Worm (Caenorhabditis elegans) whole organism, late embryonic: ENCODE data around the gene rog-1.

Experiments used
- C08G9.2 ChIP-seq: sonication (generic microtip); optimal IDR thresholded peaks from 2 replicates; lab custom pipeline; 2016; ENCODE audit warnings: mild to moderate bottlenecking, missing genetic modification characterization, moderate library complexity, missing compliant biosample characterization
- C38D4.7 ChIP-seq: fragments of 200-800 bp; sonication (Bioruptor generic); optimal IDR thresholded peaks from 2 replicates; lab custom pipeline; 2018; ENCODE audit warnings: mild to moderate bottlenecking, missing genetic modification characterization, moderate library complexity, missing compliant biosample characterization
- K09A11.1 ChIP-seq: sonication (generic microtip); optimal IDR thresholded peaks from 2 replicates; lab custom pipeline; 2017; ENCODE audit warnings: antibody characterized with exemption, mild to moderate bottlenecking, missing genetic modification characterization, missing compliant biosample characterization; ENCODE audit not compliant: insufficient read depth
- T23F11.4 ChIP-seq: fragments of 200-800 bp; sonication (Bioruptor generic); optimal IDR thresholded peaks from 2 replicates; lab custom pipeline; 2018; ENCODE audit warnings: mild to moderate bottlenecking, missing genetic modification characterization, missing compliant biosample characterization
- ahr-1 ChIP-seq: sonication (generic microtip); optimal IDR thresholded peaks from 2 replicates; lab custom pipeline; 2016; ENCODE audit warnings: missing genetic modification characterization, missing compliant biosample characterization
- ceh-18 ChIP-seq: sonication (generic microtip); optimal IDR thresholded peaks from 2 replicates; lab custom pipeline; 2016; ENCODE audit warnings: missing genetic modification characterization, missing compliant biosample characterization
- ceh-19 ChIP-seq: fragments of 200-800 bp; sonication (Bioruptor generic); optimal IDR thresholded peaks from 2 replicates; lab custom pipeline; 2018; ENCODE audit warnings: mild to moderate bottlenecking, missing genetic modification characterization, missing compliant biosample characterization
- ceh-2 ChIP-seq: sonication (generic microtip); optimal IDR thresholded peaks from 2 replicates; lab custom pipeline; 2016; ENCODE audit warnings: missing genotype, missing genetic modification characterization, missing compliant biosample characterization
- ceh-22 ChIP-seq: sonication (generic microtip); optimal IDR thresholded peaks from 2 replicates; lab custom pipeline; 2017; ENCODE audit warnings: missing biosample characterization, missing genetic modification characterization
- ceh-48 ChIP-seq: sonication (generic microtip); optimal IDR thresholded peaks from 2 replicates; lab custom pipeline; 2016; ENCODE audit warnings: missing genetic modification characterization, inconsistent platforms, missing compliant biosample characterization
- ceh-9 ChIP-seq: sonication (generic microtip); optimal IDR thresholded peaks from 2 replicates; lab custom pipeline; 2016; ENCODE audit warnings: mild to moderate bottlenecking, missing genetic modification characterization, inconsistent platforms, missing compliant biosample characterization
- che-1 ChIP-seq: sonication (generic microtip); optimal IDR thresholded peaks from 2 replicates; lab custom pipeline; 2016; ENCODE audit warnings: mild to moderate bottlenecking, missing genetic modification characterization, missing compliant biosample characterization
- dmd-4 ChIP-seq: sonication (generic microtip); optimal IDR thresholded peaks from 2 replicates; lab custom pipeline; 2016; ENCODE audit warnings: borderline replicate concordance, missing genetic modification characterization, missing compliant biosample characterization
- dve-1 ChIP-seq: sonication (generic microtip); optimal IDR thresholded peaks from 2 replicates; lab custom pipeline; 2017; ENCODE audit warnings: antibody characterized with exemption, mild to moderate bottlenecking, missing genetic modification characterization, missing compliant biosample characterization
- ets-4 ChIP-seq: sonication (generic microtip); optimal IDR thresholded peaks from 2 replicates; lab custom pipeline; 2016; ENCODE audit warnings: missing genetic modification characterization, missing compliant biosample characterization
- gmeb-2 ChIP-seq: sonication (generic microtip); optimal IDR thresholded peaks from 2 replicates; lab custom pipeline; 2016; ENCODE audit warnings: missing genetic modification characterization, inconsistent platforms, missing compliant biosample characterization
- hlh-13 ChIP-seq: fragments of 200-800 bp; sonication (Bioruptor generic); optimal IDR thresholded peaks from 2 replicates; lab custom pipeline; 2018; ENCODE audit warnings: mild to moderate bottlenecking, missing genetic modification characterization, missing compliant biosample characterization
- hlh-15 ChIP-seq: sonication (generic microtip); optimal IDR thresholded peaks from 2 replicates; lab custom pipeline; 2016; ENCODE audit warnings: missing genetic modification characterization, missing compliant biosample characterization
- lim-6 ChIP-seq: sonication (generic microtip); optimal IDR thresholded peaks from 2 replicates; lab custom pipeline; 2016; ENCODE audit warnings: missing genetic modification characterization, missing compliant biosample characterization
- lin-11 ChIP-seq: fragments of 200-800 bp; sonication (Bioruptor generic); optimal IDR thresholded peaks from 2 replicates; lab custom pipeline; 2018; ENCODE audit warnings: mild to moderate bottlenecking, missing genetic modification characterization, missing compliant biosample characterization
- madf-2 ChIP-seq: sonication (generic microtip); optimal IDR thresholded peaks from 2 replicates; lab custom pipeline; 2017; ENCODE audit warnings: missing genetic modification characterization, missing compliant biosample characterization
- mec-3 ChIP-seq: sonication (generic microtip); optimal IDR thresholded peaks from 2 replicates; lab custom pipeline; 2016; ENCODE audit warnings: borderline replicate concordance, missing genetic modification characterization, missing compliant biosample characterization
- nfya-1 ChIP-seq: sonication (generic microtip); optimal IDR thresholded peaks from 2 replicates; lab custom pipeline; 2017; ENCODE audit warnings: missing genetic modification characterization, mild to moderate bottlenecking, missing compliant biosample characterization, antibody characterized with exemption, moderate library complexity
- pag-3 ChIP-seq: sonication (generic microtip); optimal IDR thresholded peaks from 2 replicates; lab custom pipeline; 2016; ENCODE audit warnings: missing compliant biosample characterization, missing genetic modification characterization, borderline replicate concordance
- pax-1 ChIP-seq: fragments of 150-350 bp; optimal IDR thresholded peaks from 2 replicates; lab custom pipeline; 2014; ENCODE audit warnings: missing biosample characterization, missing genetic modification characterization
- pqm-1 ChIP-seq: sonication (generic microtip); optimal IDR thresholded peaks from 2 replicates; lab custom pipeline; 2016; ENCODE audit warnings: missing genetic modification characterization, missing compliant biosample characterization
- sdc-2 ChIP-seq: sonication (generic microtip); optimal IDR thresholded peaks from 2 replicates; lab custom pipeline; 2016; ENCODE audit warnings: missing genotype, missing genetic modification characterization, missing compliant biosample characterization
- sox-2 ChIP-seq: fragments of 200-800 bp; sonication (Bioruptor generic); IDR thresholded peaks from 2 replicates; pipeline ENCODE4 v1.3.6; 2022; ENCODE audit warnings: missing genetic modification reagents, missing genetic modification characterization, missing compliant biosample characterization
- unc-3 ChIP-seq, 2 experiments: fragments of 200-800 bp in 1 of 2; sonication (Bioruptor generic) in 1 of 2; sonication (generic microtip) in 1 of 2; conservative IDR thresholded peaks in 1 of 2; optimal IDR thresholded peaks in 1 of 2; 2 replicates each; pipeline versions ENCODE4 v1.3.6 to Lab custom; 2016 to 2022; ENCODE audit warnings: missing compliant biosample characterization in 2 of 2, missing genetic modification characterization in 2 of 2, missing genetic modification reagents in 1 of 2
- unc-42 ChIP-seq: sonication (generic microtip); optimal IDR thresholded peaks from 2 replicates; lab custom pipeline; 2016; ENCODE audit warnings: missing genotype, missing genetic modification characterization, missing compliant biosample characterization
- unc-86 ChIP-seq: sonication (generic microtip); optimal IDR thresholded peaks from 2 replicates; lab custom pipeline; 2016; ENCODE audit warnings: missing genetic modification characterization, missing compliant biosample characterization

rog-1 gene

ce11 chrII:1376795-1377194 lies 2.0 kb upstream of the rog-1 start:
- no peak for TF ChIP-seq C38D4.7 (GFP tag; lab: Kevin White, UChicago)
- TF ChIP-seq madf-2 (tag; lab: Kevin White, UChicago): no peak

DNA sequence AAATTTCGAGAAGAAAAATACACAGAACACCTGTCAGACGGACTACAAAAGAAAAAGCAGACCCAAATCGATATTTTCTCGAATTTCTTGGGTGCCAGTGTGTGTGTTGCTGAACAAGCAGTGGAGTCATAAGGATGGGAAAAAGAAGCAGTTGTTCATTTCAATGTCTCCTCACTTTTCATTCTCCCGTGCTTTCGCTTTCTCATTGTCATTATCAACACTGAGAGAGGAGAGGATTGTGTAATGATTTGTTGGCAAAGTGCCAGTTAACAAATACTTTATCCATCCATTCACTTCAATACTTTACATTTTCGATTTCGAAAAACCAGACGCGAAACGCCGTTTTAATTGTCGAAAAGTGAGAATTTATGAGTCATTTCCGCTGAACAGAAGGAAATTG lies 838 bp upstream of the rog-1 start:
- no peak for TF ChIP-seq K09A11.1 (tag; lab: Kevin White, UChicago)
- TF ChIP-seq hlh-15 (tag; lab: Kevin White, UChicago): no peak
- TF ChIP-seq unc-42: no peak
- TF ChIP-seq ceh-18 (tag; lab: Kevin White, UChicago): peak; percentile 42

DNA sequence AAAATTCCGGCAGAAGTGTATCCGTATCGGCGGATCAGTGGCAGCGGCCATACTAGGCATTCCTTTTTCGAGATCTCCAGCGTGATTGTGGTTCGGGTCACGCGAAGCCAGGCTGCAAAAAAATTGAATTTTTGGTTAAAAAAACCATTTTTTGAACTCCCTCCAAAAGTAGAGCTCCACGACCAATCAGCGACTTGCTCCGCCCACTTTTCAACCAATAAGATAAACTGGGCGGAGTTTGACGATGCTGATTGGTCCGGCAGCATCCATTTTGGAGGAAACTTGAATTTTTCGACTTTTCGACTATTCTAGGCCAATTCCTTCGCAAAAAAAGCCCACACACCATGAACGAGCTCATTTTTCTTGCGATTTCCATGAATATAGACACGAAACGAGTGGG lies 303 bp downstream of the rog-1 start:
- no peak for TF ChIP-seq C38D4.7 (GFP tag; lab: Kevin White, UChicago)
- TF ChIP-seq nfya-1 (tag; lab: Kevin White, UChicago): peak; percentile 76

ce11 chrII:1372966-1373365 lies 1.8 kb downstream of the rog-1 start:
- peak; percentile 80 for TF ChIP-seq nfya-1 (tag; lab: Kevin White, UChicago)
- TF ChIP-seq C08G9.2 (tag; lab: Kevin White, UChicago): no peak

DNA sequence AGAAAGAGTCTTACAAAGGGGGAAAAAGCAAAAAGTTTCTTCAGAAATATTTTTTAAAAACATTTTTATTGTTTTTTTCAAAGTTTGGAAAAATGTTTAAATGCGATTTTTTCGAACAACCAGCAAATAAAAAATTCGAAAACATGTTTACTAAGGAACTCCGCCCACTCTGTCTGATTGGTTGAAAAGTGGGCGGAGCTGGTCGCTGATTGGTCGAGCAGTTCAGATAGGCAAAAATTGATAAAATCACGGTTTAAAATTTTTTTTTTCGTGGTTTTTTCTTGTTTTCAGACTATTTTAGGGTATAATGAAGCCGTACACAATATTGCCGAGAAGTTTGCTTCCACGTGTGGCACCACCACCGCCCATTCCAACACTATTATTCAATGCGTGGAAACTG lies 2.7 kb downstream of the rog-1 start:
- TF ChIP-seq unc-86 (tag; lab: Kevin White, UChicago): no peak
- TF ChIP-seq nfya-1 (tag; lab: Kevin White, UChicago): peak; percentile 52

DNA sequence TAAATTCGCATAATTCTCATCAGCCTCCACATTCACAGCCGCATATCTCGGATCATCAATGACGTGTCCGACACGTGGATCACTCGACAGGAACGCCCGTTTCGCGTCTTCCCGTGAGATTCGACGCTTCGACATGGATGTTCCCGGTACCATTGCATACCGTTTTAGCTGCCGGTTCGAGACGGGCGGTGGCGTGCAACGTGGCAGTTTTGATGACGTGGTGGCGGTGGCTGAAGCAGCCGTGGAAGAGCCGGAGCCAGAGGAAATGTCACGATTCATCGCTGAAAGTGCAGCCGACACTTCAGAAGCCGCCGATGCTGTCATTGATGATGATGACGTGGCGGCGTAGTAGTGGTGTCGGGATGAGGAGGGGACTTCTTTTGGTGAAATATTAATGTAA lies 3.3 kb downstream of the rog-1 start:
- TF ChIP-seq pax-1 (tag; lab: Kevin White, UChicago): no peak
- TF ChIP-seq ceh-2: no peak
- TF ChIP-seq ceh-19 (GFP tag; lab: Kevin White, UChicago): no peak
- TF ChIP-seq pag-3 (tag; lab: Kevin White, UChicago): no peak
- no peak for TF ChIP-seq T23F11.4 (GFP tag; lab: Kevin White, UChicago)
- no peak for TF ChIP-seq dmd-4
- no peak for TF ChIP-seq hlh-13 (GFP tag; lab: Kevin White, UChicago)
- TF ChIP-seq lim-6 (tag; lab: Kevin White, UChicago): no peak
- TF ChIP-seq ahr-1: no peak
- TF ChIP-seq ets-4 (tag; lab: Kevin White, UChicago): no peak
- TF ChIP-seq lin-11 (tag; lab: Kevin White, UChicago): no peak
- no peak for TF ChIP-seq sdc-2 (tag; lab: Kevin White, UChicago)

DNA sequence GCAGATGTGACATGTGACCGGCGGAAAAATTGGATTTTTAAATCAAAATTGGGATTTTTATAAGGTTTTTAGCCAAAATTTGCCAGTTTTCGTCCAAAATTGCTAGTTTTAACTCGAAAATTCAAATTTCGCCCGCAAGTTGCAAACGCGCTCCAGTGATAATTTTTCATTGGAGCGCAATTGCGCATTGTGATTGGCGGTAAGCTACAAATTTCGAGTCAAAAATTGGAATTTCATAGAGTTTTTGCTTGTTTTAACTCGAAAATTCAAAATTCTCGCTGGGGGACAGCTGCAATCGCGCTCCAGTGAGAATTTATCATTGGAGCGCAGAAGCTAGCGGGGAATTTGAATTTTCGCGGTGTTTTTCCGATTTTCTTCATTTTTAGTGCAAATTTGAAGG lies 5.5 kb downstream of the rog-1 start:
- TF ChIP-seq dve-1 (tag; lab: Kevin White, UChicago): no peak
- no peak for TF ChIP-seq C08G9.2 (tag; lab: Kevin White, UChicago)
- TF ChIP-seq unc-86 (tag; lab: Kevin White, UChicago): no peak
- TF ChIP-seq ceh-48: no peak
- no peak for TF ChIP-seq ceh-22 (tag; lab: Kevin White, UChicago)
- TF ChIP-seq ceh-9: no peak
- no peak for TF ChIP-seq che-1 (tag; lab: Kevin White, UChicago)
- TF ChIP-seq ceh-2: no peak
- no peak for TF ChIP-seq sox-2 (GFP tag; lab: Robert Waterston, UW)
- no peak for TF ChIP-seq gmeb-2 (tag; lab: Kevin White, UChicago)
- no peak for TF ChIP-seq ahr-1
- TF ChIP-seq mec-3 (tag; lab: Kevin White, UChicago): no peak
- no peak for TF ChIP-seq unc-3 (GFP tag; conservative IDR thresholded peaks at IDR 0.05; lab: Robert Waterston, UW)
- no peak for TF ChIP-seq unc-3 (tag; optimal IDR thresholded peaks at IDR 0.05; lab: Kevin White, UChicago)
- TF ChIP-seq madf-2 (tag; lab: Kevin White, UChicago): no peak
- TF ChIP-seq pqm-1 (tag; lab: Kevin White, UChicago): no peak
- TF ChIP-seq, all 69 proteins: peak for 0
